Worm (Caenorhabditis elegans) whole organism, early embryonic: Measurements from ENCODE around the gene sre-39.

Source experiments
- ama-1 ChIP-seq: fragments of 150-350 bp; optimal IDR thresholded peaks from 2 replicates; lab custom pipeline; 2014
- ceh-13 ChIP-seq: fragments of 200-800 bp; sonication (Bioruptor generic); optimal IDR thresholded peaks from 2 replicates; lab custom pipeline; 2018; ENCODE audit warnings: mild to moderate bottlenecking, missing genetic modification characterization, missing compliant biosample characterization
- hnd-1 ChIP-seq: sonication (generic microtip); optimal IDR thresholded peaks from 2 replicates; lab custom pipeline; 2016; ENCODE audit warnings: missing genetic modification characterization, missing compliant biosample characterization
- pes-1 ChIP-seq: fragments of 200-800 bp; sonication (Bioruptor generic); IDR thresholded peaks from 2 replicates; pipeline ENCODE4 v1.3.6; 2022; ENCODE audit warnings: missing genetic modification reagents, missing genetic modification characterization, missing compliant biosample characterization
- tbx-11 ChIP-seq: fragments of 200-800 bp; sonication (Bioruptor generic); IDR thresholded peaks from 2 replicates; pipeline ENCODE4 v1.3.6; 2022; ENCODE audit warnings: missing genetic modification characterization, missing compliant biosample characterization
- tra-4 ChIP-seq: sonication (generic microtip); optimal IDR thresholded peaks from 2 replicates; lab custom pipeline; 2017; ENCODE audit warnings: missing genetic modification characterization, missing compliant biosample characterization

- no peak for TF ChIP-seq pes-1 (GFP tag; lab: Robert Waterston, UW)
- TF ChIP-seq ceh-13 = no peak
- TF ChIP-seq ama-1 = no peak
- TF ChIP-seq tra-4 = no peak
- TF ChIP-seq tbx-11 (GFP tag; lab: Robert Waterston, UW) = no peak
- no peak for TF ChIP-seq hnd-1 (tag; lab: Kevin White, UChicago)
Measured at ce11 chrII:4715676-4716075, 28.6 kb downstream of the sre-39 start, which contains the start of gene F41C3.8.
